Worm (Caenorhabditis elegans) whole organism, L1 larva: ENCODE measurements around the gene F14H3.12.

Experiments
- C34B4.2 ChIP-seq: sonication (generic microtip); optimal IDR thresholded peaks from 2 replicates; lab custom pipeline; 2017; ENCODE audit warnings: mild to moderate bottlenecking, missing genetic modification characterization, missing compliant biosample characterization
- alr-1 ChIP-seq: fragments of 200-800 bp; sonication (Bioruptor generic); optimal IDR thresholded peaks from 2 replicates; lab custom pipeline; 2018; ENCODE audit warnings: borderline replicate concordance, mild to moderate bottlenecking, missing genetic modification characterization, missing compliant biosample characterization
- ceh-63 ChIP-seq: fragments of 200-800 bp; sonication (Bioruptor generic); optimal IDR thresholded peaks from 2 replicates; lab custom pipeline; 2018; ENCODE audit warnings: mild to moderate bottlenecking, missing genetic modification characterization, missing compliant biosample characterization
- ceh-8 ChIP-seq: fragments of 200-800 bp; sonication (Bioruptor generic); optimal IDR thresholded peaks from 2 replicates; lab custom pipeline; 2018; ENCODE audit warnings: mild to moderate bottlenecking, missing genetic modification characterization, moderate library complexity, missing compliant biosample characterization
- ceh-82 ChIP-seq, 3 experiments: fragments of 150-350 bp in 1 of 3; sonication (generic microtip) in 2 of 3; optimal IDR thresholded peaks; 2 replicates each; lab custom pipeline; 2014 to 2017; ENCODE audit warnings: missing biosample characterization in 3 of 3, missing genetic modification characterization in 3 of 3
- dsc-1 ChIP-seq: sonication (generic microtip); optimal IDR thresholded peaks from 2 replicates; lab custom pipeline; 2016; ENCODE audit warnings: mild to moderate bottlenecking, missing genetic modification characterization, missing compliant biosample characterization
- efl-1 ChIP-seq, 4 experiments: fragments of 150-350 bp; optimal IDR thresholded peaks in 3 of 4; peaks in 1 of 4; 1 replicate in 1 of 4; 2 replicates in 3 of 4; lab custom pipeline; 2014; ENCODE audit warnings: missing biosample characterization in 2 of 4, missing genetic modification characterization in 2 of 4, missing genetic modification reagents in 2 of 4
- efl-3 ChIP-seq: fragments of 200-800 bp; sonication (Bioruptor generic); optimal IDR thresholded peaks from 2 replicates; lab custom pipeline; 2018; ENCODE audit warnings: mild to moderate bottlenecking, missing genetic modification characterization, missing compliant biosample characterization
- egl-27 ChIP-seq, 2 experiments: fragments of 150-350 bp in 1 of 2; sonication (generic microtip); optimal IDR thresholded peaks; 3 replicates each; lab custom pipeline; 2017 to 2018; ENCODE audit warnings: missing biosample characterization in 2 of 2, missing genetic modification characterization in 2 of 2, missing genetic modification reagents in 2 of 2
- elt-2 ChIP-seq: sonication (generic microtip); optimal IDR thresholded peaks from 2 replicates; lab custom pipeline; 2016; ENCODE audit warnings: missing genetic modification characterization, mild to moderate bottlenecking, inconsistent platforms, missing compliant biosample characterization, missing genetic modification reagents
- elt-3 ChIP-seq, 6 experiments: fragments of 150-350 bp in 1 of 6; sonication (generic microtip); optimal IDR thresholded peaks; 2 replicates each; lab custom pipeline; 2017 to 2018; ENCODE audit warnings: missing biosample characterization in 6 of 6, missing genetic modification characterization in 6 of 6, inconsistent platforms in 1 of 6
- fkh-10 ChIP-seq: sonication (generic microtip); optimal IDR thresholded peaks from 2 replicates; lab custom pipeline; 2017; ENCODE audit warnings: missing biosample characterization, missing genetic modification reagents, missing genetic modification characterization
- fkh-4 ChIP-seq: sonication (generic microtip); optimal IDR thresholded peaks from 2 replicates; lab custom pipeline; 2016; ENCODE audit warnings: missing compliant biosample characterization, missing genetic modification characterization, borderline replicate concordance
- grh-1 ChIP-seq: fragments of 200-800 bp; sonication (Bioruptor generic); IDR thresholded peaks from 2 replicates; pipeline ENCODE4 v1.3.6; 2022; ENCODE audit warnings: missing genetic modification reagents, missing genetic modification characterization, missing compliant biosample characterization
- lin-13 ChIP-seq: fragments of 150-350 bp; optimal IDR thresholded peaks from 2 replicates; lab custom pipeline; 2014; ENCODE audit warnings: missing biosample characterization, missing genetic modification reagents, missing genetic modification characterization
- lir-3 ChIP-seq: sonication (generic microtip); optimal IDR thresholded peaks from 2 replicates; lab custom pipeline; 2016; ENCODE audit warnings: mild to moderate bottlenecking, missing genetic modification characterization, moderate library complexity, missing compliant biosample characterization; ENCODE audit not compliant: poor library complexity
- lsy-2 ChIP-seq, 2 experiments: fragments of 150-350 bp; optimal IDR thresholded peaks; 2 replicates each; lab custom pipeline; 2014; ENCODE audit warnings: missing biosample characterization in 2 of 2, missing genetic modification characterization in 2 of 2
- mdl-1 ChIP-seq, 2 experiments: fragments of 150-350 bp; optimal IDR thresholded peaks; 2 replicates each; lab custom pipeline; 2014 to 2017; ENCODE audit warnings: missing biosample characterization in 2 of 2, missing genetic modification characterization in 2 of 2, inconsistent platforms in 1 of 2
- mef-2 ChIP-seq: fragments of 150-350 bp; optimal IDR thresholded peaks from 2 replicates; lab custom pipeline; 2014; ENCODE audit warnings: missing biosample characterization, missing genetic modification characterization
- nhr-19 ChIP-seq: fragments of 200-800 bp; sonication (Bioruptor generic); conservative IDR thresholded peaks from 2 replicates; pipeline ENCODE4 v1.3.6; 2022; ENCODE audit warnings: missing genetic modification characterization, missing compliant biosample characterization
- nhr-20 ChIP-seq: sonication (generic microtip); optimal IDR thresholded peaks from 2 replicates; lab custom pipeline; 2016; ENCODE audit warnings: mild to moderate bottlenecking, missing genetic modification characterization, missing compliant biosample characterization
- nhr-28 ChIP-seq: fragments of 150-350 bp; optimal IDR thresholded peaks from 2 replicates; lab custom pipeline; 2014; ENCODE audit warnings: missing biosample characterization, missing genetic modification characterization
- nhr-77 ChIP-seq: fragments of 150-350 bp; optimal IDR thresholded peaks from 2 replicates; lab custom pipeline; 2014; ENCODE audit warnings: missing biosample characterization, missing genetic modification characterization
- nhr-85 ChIP-seq: sonication (generic microtip); peaks from one replicate; lab custom pipeline; 2016; ENCODE audit warnings: missing genetic modification characterization, inconsistent platforms, missing compliant biosample characterization
- nhr-90 ChIP-seq: sonication (generic microtip); optimal IDR thresholded peaks from 2 replicates; lab custom pipeline; 2016; ENCODE audit warnings: mild to moderate bottlenecking, missing genetic modification characterization, missing compliant biosample characterization; ENCODE audit not compliant: poor library complexity
- pqm-1 ChIP-seq: sonication (generic microtip); optimal IDR thresholded peaks from 3 replicates; lab custom pipeline; 2017; ENCODE audit warnings: missing biosample characterization, missing genetic modification characterization
- skn-1 ChIP-seq: fragments of 150-350 bp; optimal IDR thresholded peaks from 2 replicates; lab custom pipeline; 2014; ENCODE audit warnings: missing biosample characterization, missing genetic modification characterization
- sox-4 ChIP-seq: sonication (generic microtip); optimal IDR thresholded peaks from 2 replicates; lab custom pipeline; 2016; ENCODE audit warnings: missing genetic modification characterization, missing compliant biosample characterization
- sup-37 ChIP-seq: fragments of 200-800 bp; sonication (Bioruptor generic); optimal IDR thresholded peaks from 2 replicates; lab custom pipeline; 2018; ENCODE audit warnings: mild to moderate bottlenecking, missing genetic modification characterization, missing compliant biosample characterization
- swsn-7 ChIP-seq: sonication (generic microtip); optimal IDR thresholded peaks from 2 replicates; lab custom pipeline; 2016; ENCODE audit warnings: missing genetic modification characterization, missing compliant biosample characterization
- unc-130 ChIP-seq: fragments of 150-350 bp; optimal IDR thresholded peaks from 2 replicates; lab custom pipeline; 2017; ENCODE audit warnings: missing biosample characterization, missing genetic modification characterization, inconsistent platforms
- unc-86 ChIP-seq: sonication (generic microtip); optimal IDR thresholded peaks from 2 replicates; lab custom pipeline; 2016; ENCODE audit warnings: missing genetic modification characterization, missing compliant biosample characterization
- vab-15 ChIP-seq: sonication (generic microtip); optimal IDR thresholded peaks from 2 replicates; lab custom pipeline; 2017; ENCODE audit warnings: missing genotype, mild to moderate bottlenecking, missing genetic modification characterization, missing compliant biosample characterization
- xbp-1 ChIP-seq: sonication (generic microtip); optimal IDR thresholded peaks from 2 replicates; lab custom pipeline; 2016; ENCODE audit warnings: missing genetic modification characterization, missing compliant biosample characterization
- zip-4 ChIP-seq: fragments of 200-800 bp; sonication (Bioruptor generic); optimal IDR thresholded peaks from 2 replicates; lab custom pipeline; 2018; ENCODE audit warnings: mild to moderate bottlenecking, missing genetic modification characterization, moderate library complexity, missing compliant biosample characterization

The F14H3.12 gene

ce11 chrV:16115381-16115780 is 40.3 kb upstream of the F14H3.12 start, which contains the start of gene str-25:
str-25 (plus strand) TSS chrV:16115681.
- TF ChIP-seq vab-15 (no peak), mef-2 (no peak), fkh-4 (tag; lab: Kevin White, UChicago) (no peak), egl-27 (tag; optimal IDR thresholded peaks at IDR 0.05; lab: Kevin White, UChicago) (no peak), ceh-82 (tag; optimal IDR thresholded peaks at IDR 0.05; lab: Kevin White, UChicago) (no peak), zip-4 (GFP tag; lab: Kevin White, UChicago) (no peak), nhr-28 (tag; lab: Kevin White, UChicago) (no peak), sup-37 (GFP tag; lab: Kevin White, UChicago) (no peak), nhr-19 (GFP tag; lab: Robert Waterston, UW) (no peak), alr-1 (tag; lab: Kevin White, UChicago) (no peak), xbp-1 (tag; lab: Kevin White, UChicago) (no peak), nhr-85 (tag; lab: Kevin White, UChicago) (no peak), efl-3 (no peak), nhr-77 (tag; lab: Kevin White, UChicago) (no peak), pqm-1 (tag; lab: Kevin White, UChicago) (no peak), ceh-8 (GFP tag; lab: Kevin White, UChicago) (no peak), unc-86 (no peak)
- TF ChIP-seq, all 84 proteins: peak for 0

DNA sequence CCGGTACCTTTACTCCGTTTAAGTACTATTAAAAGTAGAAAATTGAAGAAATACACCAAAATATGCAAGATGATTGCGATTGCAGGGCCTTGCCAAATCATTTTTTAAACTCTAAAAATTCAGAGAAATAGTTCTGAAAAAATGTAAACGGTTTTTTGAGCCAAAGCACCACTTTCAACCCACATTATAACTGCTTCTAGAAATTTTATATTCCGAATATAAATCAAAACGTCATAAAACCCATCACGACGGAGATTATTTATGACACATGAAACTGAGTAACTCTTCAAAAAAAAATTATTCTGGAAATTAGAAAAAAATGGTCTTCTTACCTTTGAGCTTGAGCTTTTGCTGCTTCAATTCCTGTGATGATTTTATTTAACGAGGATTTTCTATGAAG is 39.1 kb upstream of the F14H3.12 start, which contains the start of gene srxa-16:
TSS of gene srxa-16 (minus strand) at position 101 of the 400 bp plus-strand sequence.
- TF ChIP-seq egl-27 (tag; optimal IDR thresholded peaks at IDR 0.05; lab: Kevin White, UChicago) = no peak
- no peak for TF ChIP-seq nhr-90 (tag; lab: Kevin White, UChicago)
- TF ChIP-seq ceh-8 (GFP tag; lab: Kevin White, UChicago) = no peak
- TF ChIP-seq lin-13 = no peak
- no peak for TF ChIP-seq ceh-63 (GFP tag; lab: Kevin White, UChicago)
- TF ChIP-seq unc-130 (tag; lab: Kevin White, UChicago) = no peak
- no peak for TF ChIP-seq grh-1 (GFP tag; lab: Robert Waterston, UW)
- TF ChIP-seq sox-4 = no peak
- no peak for TF ChIP-seq ceh-82 (tag; optimal IDR thresholded peaks at IDR 0.05; lab: Kevin White, UChicago)
- no peak for TF ChIP-seq skn-1 (tag; lab: Kevin White, UChicago)
- TF ChIP-seq lir-3 (tag; lab: Kevin White, UChicago) = no peak
- no peak for TF ChIP-seq fkh-10 (GFP tag; lab: Kevin White, UChicago)
- TF ChIP-seq nhr-20 (tag; lab: Kevin White, UChicago) = no peak
- no peak for TF ChIP-seq elt-2
- TF ChIP-seq elt-3 (tag; optimal IDR thresholded peaks at IDR 0.05; lab: Kevin White, UChicago) = no peak
- no peak for TF ChIP-seq efl-1 (optimal IDR thresholded peaks at IDR 0.05; lab: Kevin White, UChicago)
- no peak for TF ChIP-seq efl-1 (GFP tag; optimal IDR thresholded peaks at IDR 0.05 in 1 of 2; lab: Kevin White, UChicago)
- TF ChIP-seq lsy-2 (tag; optimal IDR thresholded peaks at IDR 0.05; lab: Kevin White, UChicago) = no peak

ce11 chrV:16103594-16103993 is 28.5 kb upstream of the F14H3.12 start, which contains the start of gene argk-1:
argk-1 (plus strand) TSS chrV:16103894.
- no peak for TF ChIP-seq dsc-1 (tag; lab: Kevin White, UChicago)
- TF ChIP-seq ceh-82 (tag; optimal IDR thresholded peaks at IDR 0.05; lab: Kevin White, UChicago) = no peak
- TF ChIP-seq mdl-1 (tag; optimal IDR thresholded peaks at IDR 0.05; lab: Kevin White, UChicago) = no peak
- no peak for TF ChIP-seq C34B4.2 (tag; lab: Kevin White, UChicago)
- TF ChIP-seq swsn-7 (tag; lab: Kevin White, UChicago) = no peak
- TF ChIP-seq ceh-8 (GFP tag; lab: Kevin White, UChicago) = no peak
- TF ChIP-seq elt-3 (tag; optimal IDR thresholded peaks at IDR 0.05; lab: Kevin White, UChicago) = no peak
